Worm (Caenorhabditis elegans) whole organism, young adult: ENCODE data around the gene lsm-1.

ENCODE experiments used
- B0035.1 ChIP-seq: sonication (generic microtip); optimal IDR thresholded peaks from 2 replicates; lab custom pipeline; 2016; ENCODE audit warnings: missing genetic modification characterization, mild to moderate bottlenecking, missing compliant biosample characterization, missing genotype, missing genetic modification reagents
- F23B12.7 ChIP-seq: sonication (generic microtip); optimal IDR thresholded peaks from 2 replicates; lab custom pipeline; 2017; ENCODE audit warnings: missing genetic modification characterization, mild to moderate bottlenecking, missing compliant biosample characterization, antibody characterized with exemption, moderate library complexity; ENCODE audit not compliant: insufficient read depth
- F55B11.4 ChIP-seq: sonication (generic microtip); optimal IDR thresholded peaks from 2 replicates; lab custom pipeline; 2016; ENCODE audit warnings: missing compliant biosample characterization, missing genetic modification characterization, borderline replicate concordance; ENCODE audit not compliant: insufficient read depth
- F57A8.1 ChIP-seq: fragments of 200-800 bp; sonication (Bioruptor generic); optimal IDR thresholded peaks from 2 replicates; lab custom pipeline; 2018; ENCODE audit warnings: mild to moderate bottlenecking, missing genetic modification characterization, moderate library complexity, missing compliant biosample characterization
- Y95B8A.8 ChIP-seq: fragments of 200-800 bp; sonication (Bioruptor generic); IDR thresholded peaks from 2 replicates; pipeline ENCODE4 v1.3.6; 2022; ENCODE audit warnings: missing genetic modification reagents, missing genetic modification characterization, missing compliant biosample characterization
- ama-1 ChIP-seq, 3 experiments: fragments of 150-350 bp in 1 of 3; sonication (generic microtip) in 2 of 3; optimal IDR thresholded peaks; 2 replicates each; lab custom pipeline; 2014 to 2018; ENCODE audit warnings: missing biosample characterization in 2 of 3, missing genetic modification characterization in 2 of 3, missing genetic modification reagents in 2 of 3
- aptf-2 ChIP-seq: fragments of 200-800 bp; sonication (Bioruptor generic); conservative IDR thresholded peaks from 2 replicates; pipeline ENCODE4 v1.3.6; 2022; ENCODE audit warnings: missing genetic modification reagents, missing genetic modification characterization, missing compliant biosample characterization
- atf-7 ChIP-seq: sonication (generic microtip); optimal IDR thresholded peaks from 2 replicates; lab custom pipeline; 2017; ENCODE audit warnings: mild to moderate bottlenecking, missing genetic modification characterization, missing compliant biosample characterization
- cebp-1 ChIP-seq, 2 experiments: fragments of 200-800 bp in 1 of 2; sonication (Bioruptor generic) in 1 of 2; sonication (generic microtip) in 1 of 2; IDR thresholded peaks in 1 of 2; optimal IDR thresholded peaks in 1 of 2; 2 replicates each; pipeline versions ENCODE4 v1.3.6 to Lab custom; 2017 to 2022; ENCODE audit warnings: missing compliant biosample characterization in 2 of 2, missing genetic modification characterization in 2 of 2, mild to moderate bottlenecking in 1 of 2, missing genetic modification reagents in 1 of 2, moderate library complexity in 1 of 2
- cebp-2 ChIP-seq: fragments of 200-800 bp; sonication (Bioruptor generic); IDR thresholded peaks from 2 replicates; pipeline ENCODE4 v1.3.6; 2022; ENCODE audit warnings: missing genetic modification characterization, missing compliant biosample characterization
- ceh-58 ChIP-seq: fragments of 200-800 bp; sonication (Bioruptor generic); IDR thresholded peaks from 2 replicates; pipeline ENCODE4 v1.3.6; 2022; ENCODE audit warnings: missing genetic modification characterization, missing compliant biosample characterization
- ceh-79 ChIP-seq: sonication (generic microtip); optimal IDR thresholded peaks from 2 replicates; lab custom pipeline; 2017; ENCODE audit warnings: mild to moderate bottlenecking, missing genetic modification characterization, missing compliant biosample characterization
- die-1 ChIP-seq: sonication (generic microtip); optimal IDR thresholded peaks from 2 replicates; lab custom pipeline; 2016; ENCODE audit warnings: missing genotype, mild to moderate bottlenecking, missing genetic modification characterization, missing compliant biosample characterization
- dpff-1 ChIP-seq: sonication (generic microtip); optimal IDR thresholded peaks from 2 replicates; lab custom pipeline; 2017; ENCODE audit warnings: mild to moderate bottlenecking, missing genetic modification characterization, missing compliant biosample characterization
- ekl-4 ChIP-seq: fragments of 200-800 bp; sonication (Bioruptor generic); IDR thresholded peaks from 2 replicates; pipeline ENCODE4 v1.3.6; 2022; ENCODE audit warnings: missing genetic modification reagents, missing genetic modification characterization, missing compliant biosample characterization
- hmg-1.2 ChIP-seq: fragments of 200-800 bp; sonication (Bioruptor generic); IDR thresholded peaks from 2 replicates; pipeline ENCODE4 v1.3.6; 2022; ENCODE audit warnings: missing genetic modification reagents, missing genetic modification characterization, missing compliant biosample characterization
- hrde-1 ChIP-seq: sonication (generic microtip); optimal IDR thresholded peaks from 2 replicates; lab custom pipeline; 2016; ENCODE audit warnings: missing genetic modification characterization, mild to moderate bottlenecking, missing compliant biosample characterization, moderate library complexity, missing genotype, missing genetic modification reagents, borderline replicate concordance
- hsf-1 ChIP-seq: fragments of 200-800 bp; sonication (Bioruptor generic); IDR thresholded peaks from 2 replicates; pipeline ENCODE4 v1.3.6; 2022; ENCODE audit warnings: missing genetic modification reagents, missing genetic modification characterization, missing compliant biosample characterization
- let-526 ChIP-seq: fragments of 200-800 bp; sonication (Bioruptor generic); IDR thresholded peaks from 2 replicates; pipeline ENCODE4 v1.3.6; 2022; ENCODE audit warnings: missing genetic modification reagents, missing genetic modification characterization, missing compliant biosample characterization
- madf-8 ChIP-seq: fragments of 200-800 bp; sonication (Bioruptor generic); conservative IDR thresholded peaks from 2 replicates; pipeline ENCODE4 v1.3.6; 2022; ENCODE audit warnings: missing genetic modification reagents, missing genetic modification characterization, missing compliant biosample characterization
- mes-4 ChIP-seq: sonication (generic microtip); optimal IDR thresholded peaks from 2 replicates; lab custom pipeline; 2016; ENCODE audit warnings: missing genotype, missing genetic modification characterization, missing compliant biosample characterization
- nfya-2 ChIP-seq: fragments of 200-800 bp; sonication (Bioruptor generic); IDR thresholded peaks from 2 replicates; pipeline ENCODE4 v1.3.6; 2022; ENCODE audit warnings: missing genetic modification reagents, missing genetic modification characterization, missing compliant biosample characterization
- nhr-120 ChIP-seq: fragments of 200-800 bp; sonication (Bioruptor generic); IDR thresholded peaks from 2 replicates; pipeline ENCODE4 v1.3.6; 2022; ENCODE audit warnings: missing genetic modification characterization, missing compliant biosample characterization
- nhr-179 ChIP-seq: sonication (generic microtip); optimal IDR thresholded peaks from 2 replicates; lab custom pipeline; 2016; ENCODE audit warnings: mild to moderate bottlenecking, missing genetic modification characterization, missing compliant biosample characterization
- nhr-80 ChIP-seq: sonication (generic microtip); optimal IDR thresholded peaks from 2 replicates; lab custom pipeline; 2016; ENCODE audit warnings: missing genetic modification characterization, missing compliant biosample characterization
- rec-8 ChIP-seq, 2 experiments: sonication (generic microtip); optimal IDR thresholded peaks; 2 replicates each; lab custom pipeline; 2016; ENCODE audit warnings: mild to moderate bottlenecking in 2 of 2, missing genetic modification characterization in 2 of 2, missing genetic modification reagents in 2 of 2, missing genotype in 2 of 2, missing biosample characterization in 1 of 2, missing compliant biosample characterization in 1 of 2, moderate library complexity in 1 of 2
- sdz-38 ChIP-seq: sonication (generic microtip); optimal IDR thresholded peaks from 2 replicates; lab custom pipeline; 2016; ENCODE audit warnings: missing genotype, missing genetic modification characterization, missing compliant biosample characterization
- snpc-1.3 ChIP-seq: sonication (generic microtip); optimal IDR thresholded peaks from 2 replicates; lab custom pipeline; 2017; ENCODE audit warnings: missing genetic modification characterization, mild to moderate bottlenecking, missing compliant biosample characterization, antibody characterized with exemption, moderate library complexity, missing genotype, missing genetic modification reagents; ENCODE audit not compliant: insufficient read depth
- snpc-4 ChIP-seq, 5 experiments: fragments of 150-350 bp in 1 of 5; sonication (generic microtip) in 4 of 5; optimal IDR thresholded peaks; 2 replicates each; lab custom pipeline; 2014 to 2018; ENCODE audit warnings: missing genetic modification characterization in 5 of 5, missing biosample characterization in 3 of 5, antibody characterized with exemption in 2 of 5, mild to moderate bottlenecking in 2 of 5, missing compliant biosample characterization in 2 of 5, missing genotype in 2 of 5, moderate library complexity in 2 of 5, missing genetic modification reagents in 1 of 5
- sptf-2 ChIP-seq: fragments of 200-800 bp; sonication (Bioruptor generic); optimal IDR thresholded peaks from 2 replicates; lab custom pipeline; 2018; ENCODE audit warnings: mild to moderate bottlenecking, missing genetic modification characterization, missing compliant biosample characterization
- unc-130 ChIP-seq: sonication (generic microtip); optimal IDR thresholded peaks from 2 replicates; lab custom pipeline; 2016; ENCODE audit warnings: missing genetic modification reagents, missing genetic modification characterization, missing compliant biosample characterization
- unc-62 ChIP-seq: fragments of 150-350 bp; optimal IDR thresholded peaks from 2 replicates; lab custom pipeline; 2014; ENCODE audit warnings: missing biosample characterization, missing genetic modification reagents, missing genetic modification characterization
- zim-3 ChIP-seq: sonication (generic microtip); optimal IDR thresholded peaks from 2 replicates; lab custom pipeline; 2017; ENCODE audit warnings: mild to moderate bottlenecking, missing genetic modification characterization, moderate library complexity, missing compliant biosample characterization
- ztf-18 ChIP-seq: sonication (generic microtip); optimal IDR thresholded peaks from 2 replicates; lab custom pipeline; 2016; ENCODE audit warnings: missing genotype, mild to moderate bottlenecking, missing genetic modification characterization, missing compliant biosample characterization

Gene lsm-1

ce11 chrII:11089356-11089755, 37.4 kb upstream of the lsm-1 start, which contains the start of gene unc-53:
unc-53 (minus strand) TSS chrII:11089456.
- TF ChIP-seq aptf-2 (GFP tag; lab: Robert Waterston, UW) (no peak), let-526 (no peak), Y95B8A.8 (GFP tag; lab: Robert Waterston, UW) (no peak), mes-4 (tag; lab: Kevin White, UChicago) (no peak), snpc-4 (GFP tag; optimal IDR thresholded peaks at IDR 0.05; lab: Kevin White, UChicago) (no peak), snpc-4 (tag; optimal IDR thresholded peaks at IDR 0.05; lab: Kevin White, UChicago) (no peak), snpc-1.3 (tag; lab: Kevin White, UChicago) (no peak), madf-8 (no peak), cebp-1 (GFP tag; IDR thresholded peaks at IDR 0.05; lab: Robert Waterston, UW) (no peak), cebp-1 (tag; optimal IDR thresholded peaks at IDR 0.05; lab: Kevin White, UChicago) (no peak), ceh-79 (tag; lab: Kevin White, UChicago) (no peak), F57A8.1 (GFP tag; lab: Kevin White, UChicago) (no peak), nhr-80 (tag; lab: Kevin White, UChicago) (no peak), cebp-2 (GFP tag; lab: Robert Waterston, UW) (no peak), unc-62 (GFP tag; lab: Kevin White, UChicago) (no peak), sdz-38 (no peak), ztf-18 (tag; lab: Kevin White, UChicago) (no peak)

ce11 chrII:11091577-11091976, 35.2 kb upstream of the lsm-1 start:
- TF ChIP-seq B0035.1 (tag; lab: Kevin White, UChicago) = no peak
- TF ChIP-seq Y95B8A.8 (GFP tag; lab: Robert Waterston, UW) = no peak
- TF ChIP-seq hrde-1 (tag; lab: Kevin White, UChicago) = no peak
- TF ChIP-seq nfya-2 (GFP tag; lab: Robert Waterston, UW) = no peak
- no peak for TF ChIP-seq sptf-2 (GFP tag; lab: Kevin White, UChicago)
- no peak for TF ChIP-seq F23B12.7
- no peak for TF ChIP-seq ekl-4
- no peak for TF ChIP-seq hmg-1.2 (GFP tag; lab: Robert Waterston, UW)
- TF ChIP-seq snpc-1.3 (tag; lab: Kevin White, UChicago) = no peak
- no peak for TF ChIP-seq ceh-58 (GFP tag; lab: Robert Waterston, UW)
- no peak for TF ChIP-seq dpff-1
- TF ChIP-seq unc-130 (GFP tag; lab: Kevin White, UChicago) = no peak
- no peak for TF ChIP-seq atf-7 (tag; lab: Kevin White, UChicago)
- TF ChIP-seq nhr-120 (GFP tag; lab: Robert Waterston, UW) = no peak
- no peak for TF ChIP-seq nhr-179 (tag; lab: Kevin White, UChicago)
- no peak for TF ChIP-seq F55B11.4
- TF ChIP-seq let-526 = no peak

- TF ChIP-seq ama-1 (optimal IDR thresholded peaks at IDR 0.05; lab: Kevin White, UChicago) (no peak), ama-1 (GFP tag; optimal IDR thresholded peaks at IDR 0.05; lab: Kevin White, UChicago) (no peak), rec-8 (tag; optimal IDR thresholded peaks at IDR 0.05; lab: Kevin White, UChicago) (no peak), die-1 (no peak), hsf-1 (GFP tag; lab: Robert Waterston, UW) (no peak), zim-3 (tag; lab: Kevin White, UChicago) (no peak), snpc-1.3 (tag; lab: Kevin White, UChicago) (no peak)
These were observed 34.3 kb upstream of the lsm-1 start, which contains the start of gene rpl-42 for ce11 chrII:11092413-11092812. rpl-42 (plus strand) TSS chrII:11092713.
